Fruit fly (Drosophila melanogaster) whole organism, wandering third instar larva: ENCODE results near the gene CG3568.

ENCODE experiments used
- Abd-B ChIP-seq: fragments of >200 bp; optimal IDR thresholded peaks from 2 replicates; lab custom pipeline; 2017; ENCODE audit warnings: missing biosample characterization, missing genetic modification characterization
- CG32264 ChIP-seq: fragments of 200-800 bp; sonication (Bioruptor generic); optimal IDR thresholded peaks from 2 replicates; lab custom pipeline; 2016; ENCODE audit warnings: missing biosample characterization, missing genetic modification characterization
- CG9705 ChIP-seq: fragments of 200-800 bp; sonication (Bioruptor generic); optimal IDR thresholded peaks from 2 replicates; lab custom pipeline; 2018; ENCODE audit warnings: missing biosample characterization, mild to moderate bottlenecking, missing genetic modification characterization
- CrebA ChIP-seq: fragments of 200-800 bp; sonication (Bioruptor generic); optimal IDR thresholded peaks from 2 replicates; lab custom pipeline; 2016; ENCODE audit warnings: missing biosample characterization, mild to moderate bottlenecking, missing genetic modification characterization, borderline replicate concordance
- Dfd ChIP-seq: fragments of >200 bp; optimal IDR thresholded peaks from 2 replicates; lab custom pipeline; 2017; ENCODE audit warnings: missing biosample characterization, missing genetic modification characterization
- Dif ChIP-seq: fragments of 200-275, 200-300 bp; sonication (Bioruptor generic); optimal IDR thresholded peaks from 2 replicates; lab custom pipeline; 2018; ENCODE audit warnings: missing biosample characterization, missing genetic modification characterization; ENCODE audit not compliant: partially characterized antibody
- GATAd ChIP-seq: sonication (Bioruptor generic); optimal IDR thresholded peaks from 2 replicates; lab custom pipeline; 2016; ENCODE audit warnings: missing biosample characterization, missing genetic modification characterization
- HLH106 ChIP-seq: fragments of 200-800 bp; optimal IDR thresholded peaks from 3 replicates; lab custom pipeline; 2019; ENCODE audit warnings: missing biosample characterization, mild to moderate bottlenecking, missing genetic modification characterization, moderate library complexity
- Hnf4 ChIP-seq: fragments of 200-800 bp; sonication (Bioruptor generic); optimal IDR thresholded peaks from 2 replicates; lab custom pipeline; 2016; ENCODE audit warnings: missing biosample characterization, mild to moderate bottlenecking, missing genetic modification characterization
- Hr78 ChIP-seq: fragments of >200 bp; optimal IDR thresholded peaks from 2 replicates; lab custom pipeline; 2017; ENCODE audit warnings: missing biosample characterization, missing genetic modification characterization
- Hr83 ChIP-seq: fragments of 200-300 bp; sonication (Bioruptor generic); optimal IDR thresholded peaks from 2 replicates; lab custom pipeline; 2016; ENCODE audit warnings: missing biosample characterization, mild to moderate bottlenecking, missing genetic modification characterization, moderate library complexity; ENCODE audit not compliant: poor library complexity, severe bottlenecking
- Jra ChIP-seq: sonication (Bioruptor generic); optimal IDR thresholded peaks from 2 replicates; lab custom pipeline; 2016; ENCODE audit warnings: missing biosample characterization, missing genetic modification characterization
- Mio ChIP-seq: sonication (Bioruptor generic); optimal IDR thresholded peaks from 2 replicates; lab custom pipeline; 2016; ENCODE audit warnings: missing biosample characterization, missing genetic modification characterization
- Myc ChIP-seq: fragments of >200 bp; optimal IDR thresholded peaks from 2 replicates; lab custom pipeline; 2017
- N ChIP-seq: fragments of >200 bp; optimal IDR thresholded peaks from 2 replicates; lab custom pipeline; 2018; ENCODE audit warnings: missing biosample characterization, missing external identifiers, missing genetic modification characterization
- OdsH ChIP-seq: fragments of 200-800 bp; sonication (Bioruptor generic); optimal IDR thresholded peaks from 2 replicates; lab custom pipeline; 2016; ENCODE audit warnings: missing biosample characterization, mild to moderate bottlenecking, missing genetic modification characterization
- Rel ChIP-seq, 2 experiments: fragments of 200-800 bp; sonication (Bioruptor generic) in 1 of 2; optimal IDR thresholded peaks; 2 replicates in 1 of 2; 3 replicates in 1 of 2; lab custom pipeline; 2016 to 2019; ENCODE audit warnings: mild to moderate bottlenecking in 2 of 2, missing biosample characterization in 2 of 2, missing genetic modification characterization in 2 of 2, moderate library complexity in 1 of 2
- Sp1 ChIP-seq: fragments of 200-800 bp; sonication (Bioruptor generic); optimal IDR thresholded peaks from 3 replicates; lab custom pipeline; 2019; ENCODE audit warnings: missing biosample characterization, mild to moderate bottlenecking, missing genetic modification characterization, moderate library complexity
- Vsx2 ChIP-seq: fragments of 200-300, 225-300 bp; sonication (Bioruptor generic); optimal IDR thresholded peaks from 2 replicates; lab custom pipeline; 2018; ENCODE audit warnings: missing biosample characterization, missing genetic modification characterization; ENCODE audit not compliant: partially characterized antibody
- br ChIP-seq: fragments of 200-800 bp; sonication (Bioruptor generic); optimal IDR thresholded peaks from 2 replicates; lab custom pipeline; 2016; ENCODE audit warnings: missing biosample characterization, missing genetic modification characterization
- brk ChIP-seq: fragments of 200-800 bp; sonication (Bioruptor generic); optimal IDR thresholded peaks from 2 replicates; lab custom pipeline; 2016; ENCODE audit warnings: missing biosample characterization, mild to moderate bottlenecking, missing genetic modification characterization
- dl ChIP-seq, 2 experiments: fragments of 175-275, 200-275 bp in 1 of 2; fragments of 200-275 bp in 1 of 2; sonication (Bioruptor generic); optimal IDR thresholded peaks; lab custom pipeline; 2018; ENCODE audit warnings: mild to moderate bottlenecking in 2 of 2, missing biosample characterization in 2 of 2, missing genetic modification characterization in 2 of 2, moderate library complexity in 2 of 2; ENCODE audit not compliant: partially characterized antibody in 2 of 2, insufficient read depth in 1 of 2
- dmrt93B ChIP-seq: fragments of 200-800 bp; sonication (Bioruptor generic); optimal IDR thresholded peaks from 2 replicates; lab custom pipeline; 2018; ENCODE audit warnings: missing biosample characterization, mild to moderate bottlenecking, missing genetic modification characterization
- dsf ChIP-seq: sonication (Bioruptor generic); optimal IDR thresholded peaks from 2 replicates; lab custom pipeline; 2016; ENCODE audit warnings: missing biosample characterization, missing genetic modification characterization, borderline replicate concordance
- ey ChIP-seq: fragments of 200-800 bp; sonication (Bioruptor generic); optimal IDR thresholded peaks from 2 replicates; lab custom pipeline; 2016; ENCODE audit warnings: missing biosample characterization, missing genetic modification characterization
- foxo ChIP-seq, 2 experiments: fragments of 200-800 bp; sonication (Bioruptor generic); optimal IDR thresholded peaks; 2 replicates in 1 of 2; 3 replicates in 1 of 2; lab custom pipeline; 2016 to 2017; ENCODE audit warnings: missing biosample characterization in 2 of 2, missing genetic modification characterization in 2 of 2
- fru ChIP-seq: fragments of 200-800 bp; sonication (Bioruptor generic); optimal IDR thresholded peaks from 3 replicates; lab custom pipeline; 2016; ENCODE audit warnings: missing biosample characterization, mild to moderate bottlenecking, missing genetic modification characterization
- h ChIP-seq: fragments of 200-800 bp; sonication (Bioruptor generic); optimal IDR thresholded peaks from 3 replicates; lab custom pipeline; 2016; ENCODE audit warnings: missing biosample characterization, mild to moderate bottlenecking, missing genetic modification characterization
- jim ChIP-seq: fragments of 175-275, 200-325 bp; sonication (Bioruptor generic); optimal IDR thresholded peaks from 2 replicates; lab custom pipeline; 2016; ENCODE audit warnings: missing biosample characterization, mild to moderate bottlenecking, missing genetic modification characterization
- lola ChIP-seq: fragments of >200 bp; optimal IDR thresholded peaks from 2 replicates; lab custom pipeline; 2017; ENCODE audit warnings: missing biosample characterization, missing genetic modification characterization
- pan ChIP-seq: fragments of >200 bp; optimal IDR thresholded peaks from 2 replicates; lab custom pipeline; 2017
- psq ChIP-seq: fragments of 200-800 bp; sonication (Bioruptor generic); optimal IDR thresholded peaks from 3 replicates; lab custom pipeline; 2017; ENCODE audit warnings: missing biosample characterization, mild to moderate bottlenecking, missing genetic modification characterization, moderate library complexity
- rgr ChIP-seq: fragments of 200-800 bp; sonication (Bioruptor generic); optimal IDR thresholded peaks from 3 replicates; lab custom pipeline; 2016; ENCODE audit warnings: missing biosample characterization, mild to moderate bottlenecking, missing genetic modification characterization
- sage ChIP-seq: fragments of 200-800 bp; sonication (Bioruptor generic); optimal IDR thresholded peaks from 2 replicates; lab custom pipeline; 2016; ENCODE audit warnings: missing biosample characterization, mild to moderate bottlenecking, missing genetic modification characterization
- sv ChIP-seq: fragments of 200-800 bp; sonication (Bioruptor generic); optimal IDR thresholded peaks from 3 replicates; lab custom pipeline; 2016; ENCODE audit warnings: missing biosample characterization, missing genetic modification characterization
- tai ChIP-seq: sonication (Bioruptor generic); optimal IDR thresholded peaks from 2 replicates; lab custom pipeline; 2016; ENCODE audit warnings: missing biosample characterization, missing genetic modification characterization
- usp ChIP-seq: fragments of >200 bp; optimal IDR thresholded peaks from 2 replicates; lab custom pipeline; 2017; ENCODE audit warnings: missing biosample characterization, missing genetic modification characterization
- woc ChIP-seq: sonication (Bioruptor generic); optimal IDR thresholded peaks from 2 replicates; lab custom pipeline; 2016; ENCODE audit warnings: missing biosample characterization, mild to moderate bottlenecking, missing genetic modification characterization

CG3568 gene

DNA sequence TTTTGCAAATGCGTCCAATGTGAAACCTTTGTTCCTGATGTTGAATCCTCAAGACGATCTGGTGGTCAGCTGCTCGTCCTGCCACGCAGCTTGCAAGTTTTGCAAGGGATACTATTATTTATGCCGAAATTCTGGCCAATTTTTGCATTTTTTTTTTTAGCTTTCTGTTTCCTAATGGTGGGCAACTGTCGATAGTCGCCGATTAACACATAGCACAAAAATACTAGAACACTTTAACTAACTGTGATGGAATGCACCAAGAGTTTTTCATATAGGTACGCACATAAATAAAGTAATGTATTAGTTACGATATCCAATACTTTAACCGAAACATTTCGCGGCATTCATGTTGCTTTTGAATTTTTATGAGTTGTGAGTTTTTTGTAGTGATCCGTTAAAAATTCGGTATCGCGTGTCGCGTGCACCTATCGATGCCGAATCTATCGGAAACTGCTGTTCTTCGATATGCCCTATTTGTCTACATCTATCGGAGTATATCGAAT lies 1.9 kb upstream of the CG3568 start, which contains the start of the genes rb and CHOp24:
Gene rb, minus strand, starts transcription at position 197 of the 503 bp plus-strand sequence.
Gene CHOp24, plus strand, starts transcription at position 479 of the 503 bp plus-strand sequence.
- TF ChIP-seq psq (GFP tag; lab: Kevin White, UChicago) (peak; percentile 14), Vsx2 (no peak), Sp1 (peak; percentile 45), Jra (GFP tag; lab: Kevin White, UChicago) (peak; percentile 65), HLH106 (peak; percentile 43), CG9705 (GFP tag; lab: Kevin White, UChicago) (peak; percentile 24), tai (GFP tag; lab: Kevin White, UChicago) (no peak)

- no peak for TF ChIP-seq Hr83 (GFP tag; lab: Kevin White, UChicago)
- TF ChIP-seq Vsx2, result no peak
- TF ChIP-seq sage (GFP tag; lab: Kevin White, UChicago), result no peak
- no peak for TF ChIP-seq N (GFP tag; lab: Kevin White, UChicago)
- TF ChIP-seq GATAd (GFP tag; lab: Kevin White, UChicago), result no peak
- TF ChIP-seq usp (GFP tag; lab: Kevin White, UChicago), result no peak
- TF ChIP-seq rgr (GFP tag; lab: Kevin White, UChicago), result peak; percentile 72
- no peak for TF ChIP-seq Hnf4 (GFP tag; lab: Kevin White, UChicago)
- TF ChIP-seq lola (GFP tag; lab: Kevin White, UChicago), result no peak
Observed at dm6 chrX:4548611-4549120, 6.2 kb downstream of the CG3568 start, which contains the start of the genes Usf and CG15912. Gene Usf (minus strand): TSS chrX:4548794. Gene CG15912 (plus strand): TSS chrX:4549070.

DNA sequence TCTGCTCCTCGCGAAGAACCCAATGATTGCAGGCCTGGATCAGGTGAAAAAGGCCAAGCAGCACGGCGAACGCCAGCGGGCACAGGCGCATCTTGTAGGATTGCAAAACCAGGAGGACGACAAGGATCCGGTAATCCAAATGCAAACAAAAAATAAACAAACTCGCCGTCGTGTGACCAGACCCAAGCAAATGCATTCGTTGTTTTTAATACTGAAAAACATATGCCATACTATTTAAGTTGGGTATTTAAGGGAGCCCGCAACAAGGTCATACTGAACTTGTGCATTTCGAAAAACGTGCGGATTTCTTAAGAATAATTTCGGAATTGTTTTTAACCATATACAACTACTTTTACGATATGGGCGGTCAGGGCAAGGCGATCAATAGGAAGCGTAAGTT lies 9.3 kb downstream of the CG3568 start, which contains the start of the genes CG11436 and CG3527:
Gene CG11436, minus strand, starts transcription at position 162 of the 400 bp plus-strand sequence.
Gene CG3527, plus strand, starts transcription at position 257 of the 400 bp plus-strand sequence.
- TF ChIP-seq jim (GFP tag; lab: Kevin White, UChicago), result no peak
- peak; percentile 99 for TF ChIP-seq rgr (GFP tag; lab: Kevin White, UChicago)

DNA sequence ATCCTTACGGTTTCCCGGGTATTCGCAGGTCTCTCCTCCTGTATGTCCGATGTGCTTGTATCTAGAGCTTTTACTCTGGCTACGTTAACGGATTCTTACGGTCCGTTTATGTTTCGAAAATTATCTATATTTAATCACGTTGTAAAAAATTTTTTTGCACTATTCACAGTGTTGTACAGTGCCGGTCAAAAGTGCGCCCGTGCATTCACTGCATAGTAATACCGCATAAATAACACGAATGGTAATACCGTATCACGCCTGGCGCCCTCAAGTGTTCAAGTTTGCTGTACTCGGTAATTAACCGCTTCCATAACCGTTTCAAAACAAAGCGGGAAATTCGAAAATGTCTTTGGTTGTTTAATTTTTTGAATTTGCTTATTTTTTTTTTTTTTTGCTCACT lies 11.6 kb downstream of the CG3568 start, which contains the start of gene CG11444:
Gene CG11444, minus strand, starts transcription at position 400 of the 400 bp plus-strand sequence.
- no peak for TF ChIP-seq CrebA
- TF ChIP-seq pan (lab: Kevin White, UChicago), result no peak
- peak; percentile 5 for TF ChIP-seq OdsH
- peak; percentile 38 for TF ChIP-seq Jra (GFP tag; lab: Kevin White, UChicago)
- TF ChIP-seq br, result peak; percentile 37
- TF ChIP-seq dmrt93B, result no peak
- TF ChIP-seq GATAd (GFP tag; lab: Kevin White, UChicago), result no peak
- TF ChIP-seq CG9705 (GFP tag; lab: Kevin White, UChicago), result peak; percentile 7
- TF ChIP-seq Abd-B (GFP tag; lab: Kevin White, UChicago), result no peak
- no peak for TF ChIP-seq Rel (GFP tag; optimal IDR thresholded peaks at IDR 0.05; lab: Kevin White, UChicago)
- peak; percentile 62 for TF ChIP-seq Rel (tag; optimal IDR thresholded peaks at IDR 0.05; lab: Kevin White, UChicago)
- TF ChIP-seq usp (GFP tag; lab: Kevin White, UChicago), result no peak
- no peak for TF ChIP-seq dsf (GFP tag; lab: Kevin White, UChicago)
- TF ChIP-seq Mio (GFP tag; lab: Kevin White, UChicago), result no peak
- TF ChIP-seq h (GFP tag; lab: Kevin White, UChicago), result peak; percentile 64
- no peak for TF ChIP-seq woc (GFP tag; lab: Kevin White, UChicago)
- no peak for TF ChIP-seq dl (GFP tag; optimal IDR thresholded peaks at IDR 0.05; lab: Kevin White, UChicago; ENCODE audit: insufficient read depth in 1 of 2, partially characterized antibody in 2 of 2)
- TF ChIP-seq Sp1, result peak; percentile 22
- peak; percentile 74 for TF ChIP-seq Myc (lab: Kevin White, UChicago)
- peak; percentile 10 for TF ChIP-seq Hr83 (GFP tag; lab: Kevin White, UChicago)
- peak in 1 of 2 experiments; percentile 65 for TF ChIP-seq foxo (GFP tag; optimal IDR thresholded peaks at IDR 0.05; lab: Kevin White, UChicago)
- TF ChIP-seq CG32264 (GFP tag; lab: Kevin White, UChicago), result no peak
- no peak for TF ChIP-seq Hr78 (GFP tag; lab: Kevin White, UChicago)
- TF ChIP-seq Dfd (GFP tag; lab: Kevin White, UChicago), result no peak
- peak; percentile 39 for TF ChIP-seq HLH106
- TF ChIP-seq Vsx2, result no peak
- TF ChIP-seq Hnf4 (GFP tag; lab: Kevin White, UChicago), result no peak
- no peak for TF ChIP-seq brk (GFP tag; lab: Kevin White, UChicago)
- TF ChIP-seq tai (GFP tag; lab: Kevin White, UChicago), result no peak
- TF ChIP-seq rgr (GFP tag; lab: Kevin White, UChicago), result peak; percentile 75
- TF ChIP-seq jim (GFP tag; lab: Kevin White, UChicago), result no peak
- TF ChIP-seq ey (GFP tag; lab: Kevin White, UChicago), result peak; percentile 31
- no peak for TF ChIP-seq fru (GFP tag; lab: Kevin White, UChicago)
- no peak for TF ChIP-seq Dif
- no peak for TF ChIP-seq sage (GFP tag; lab: Kevin White, UChicago)
- no peak for TF ChIP-seq lola (GFP tag; lab: Kevin White, UChicago)
- TF ChIP-seq N (GFP tag; lab: Kevin White, UChicago), result no peak
- no peak for TF ChIP-seq sv (GFP tag; lab: Kevin White, UChicago)
- no peak for TF ChIP-seq psq (GFP tag; lab: Kevin White, UChicago)
